Fruit fly (Drosophila melanogaster) whole organism, prepupa: ENCODE results near the gene CG31098.

Experiments used
- CG11762 ChIP-seq: fragments of 200-800 bp; sonication (Bioruptor generic); optimal IDR thresholded peaks from 3 replicates; lab custom pipeline; 2016; ENCODE audit warnings: missing biosample characterization, missing genetic modification characterization; ENCODE audit not compliant: insufficient read depth
- CG32006 ChIP-seq: fragments of 200-800 bp; sonication (Bioruptor generic); optimal IDR thresholded peaks from 3 replicates; lab custom pipeline; 2017; ENCODE audit warnings: missing biosample characterization, mild to moderate bottlenecking, missing genetic modification characterization
- CG3919 ChIP-seq: fragments of 200-800 bp; sonication (Bioruptor generic); optimal IDR thresholded peaks from 3 replicates; lab custom pipeline; 2016; ENCODE audit warnings: missing biosample characterization, missing genetic modification characterization
- CG6163 ChIP-seq: fragments of 200-800 bp; sonication (Bioruptor generic); IDR thresholded peaks from 3 replicates; pipeline ENCODE4 v1.3.6; 2022; ENCODE audit warnings: missing biosample characterization, missing genetic modification characterization
- CG6854 ChIP-seq: fragments of 200-800 bp; sonication (Bioruptor generic); optimal IDR thresholded peaks from 2 replicates; lab custom pipeline; 2017; ENCODE audit warnings: missing biosample characterization, mild to moderate bottlenecking, missing genetic modification characterization
- CG8119 ChIP-seq: fragments of 200-800 bp; sonication (Bioruptor generic); IDR thresholded peaks from 3 replicates; pipeline ENCODE4 v1.3.6; 2022; ENCODE audit warnings: missing biosample characterization, missing genetic modification characterization
- CG8632 ChIP-seq: fragments of 200-800 bp; sonication (Bioruptor generic); optimal IDR thresholded peaks from 3 replicates; lab custom pipeline; 2016; ENCODE audit warnings: missing biosample characterization, missing genetic modification characterization
- Lpt ChIP-seq: fragments of 200-800 bp; sonication (Bioruptor generic); optimal IDR thresholded peaks from 3 replicates; lab custom pipeline; 2016; ENCODE audit warnings: missing biosample characterization, missing genetic modification characterization
- dac ChIP-seq: fragments of 200-800 bp; sonication (Bioruptor generic); optimal IDR thresholded peaks from 2 replicates; lab custom pipeline; 2017; ENCODE audit warnings: missing biosample characterization, mild to moderate bottlenecking, missing genetic modification characterization
- fd85E ChIP-seq: fragments of 200-800 bp; sonication (Bioruptor generic); optimal IDR thresholded peaks from 3 replicates; lab custom pipeline; 2016; ENCODE audit warnings: missing biosample characterization, missing genetic modification characterization
- lz ChIP-seq: fragments of 200-800 bp; sonication (Bioruptor generic); optimal IDR thresholded peaks from 3 replicates; lab custom pipeline; 2016; ENCODE audit warnings: missing biosample characterization, missing genetic modification characterization
- net ChIP-seq: fragments of 200-800 bp; sonication (Bioruptor generic); optimal IDR thresholded peaks from 3 replicates; lab custom pipeline; 2016; ENCODE audit warnings: missing biosample characterization, missing genetic modification characterization
- salr ChIP-seq, 2 experiments: fragments of 200-800 bp; sonication (Bioruptor generic); optimal IDR thresholded peaks; 3 replicates each; lab custom pipeline; 2016 to 2018; ENCODE audit warnings: missing biosample characterization in 2 of 2, missing genetic modification characterization in 2 of 2, mild to moderate bottlenecking in 1 of 2

dm6 chr3R:25339952-25340351, 47.2 kb upstream of the CG31098 start, which contains the start of gene rha:
- TF ChIP-seq CG8119 (GFP tag; lab: Robert Waterston, UW) (no peak), salr (GFP tag; optimal IDR thresholded peaks at IDR 0.05; lab: Kevin White, UChicago) (no peak), CG6163 (no peak), net (no peak), CG6854 (GFP tag; lab: Kevin White, UChicago) (no peak), CG11762 (GFP tag; lab: Kevin White, UChicago) (no peak), CG32006 (GFP tag; lab: Kevin White, UChicago) (no peak), dac (GFP tag; lab: Kevin White, UChicago) (no peak), fd85E (no peak), Lpt (GFP tag; lab: Kevin White, UChicago) (no peak), lz (no peak), CG3919 (GFP tag; lab: Kevin White, UChicago) (no peak), CG8632 (no peak)
